Worm (Caenorhabditis elegans) whole organism, midembryonic: ENCODE results near the gene F02C12.3.
A peak's percentile ranks its signal among the peaks of the same experiment; 100 is the strongest.
"Not testable (repeated sequence)": the region's sequence is repeated elsewhere in the genome, so short reads cannot be mapped to it uniquely, and the experiment has no call there.

Experiments
- T22C8.4 ChIP-seq: fragments of 200-800 bp; sonication (Bioruptor generic); IDR thresholded peaks from 2 replicates; pipeline ENCODE4 v1.3.6; 2022; ENCODE audit warnings: missing genetic modification characterization, missing compliant biosample characterization
- cog-1 ChIP-seq: sonication (generic microtip); optimal IDR thresholded peaks from 2 replicates; lab custom pipeline; 2016; ENCODE audit warnings: missing genetic modification characterization, missing compliant biosample characterization
- flt-1 ChIP-seq: fragments of 200-800 bp; sonication (Bioruptor generic); IDR thresholded peaks from 2 replicates; pipeline ENCODE4 v1.3.6; 2022; ENCODE audit warnings: missing genetic modification characterization, missing compliant biosample characterization
- klf-2 ChIP-seq: fragments of 200-800 bp; sonication (Bioruptor generic); conservative IDR thresholded peaks from 2 replicates; pipeline ENCODE4 v1.3.6; 2022; ENCODE audit warnings: missing genetic modification reagents, missing genetic modification characterization, missing compliant biosample characterization
- med-1 ChIP-seq: sonication (generic microtip); optimal IDR thresholded peaks from 2 replicates; lab custom pipeline; 2017; ENCODE audit warnings: missing genetic modification characterization, mild to moderate bottlenecking, missing compliant biosample characterization, antibody characterized with exemption, missing genetic modification reagents; ENCODE audit not compliant: insufficient read depth
- ref-1 ChIP-seq: fragments of 200-800 bp; sonication (Bioruptor generic); conservative IDR thresholded peaks from 2 replicates; pipeline ENCODE4 v1.3.6; 2022; ENCODE audit warnings: missing genetic modification reagents, missing genetic modification characterization, missing compliant biosample characterization
- tab-1 ChIP-seq: fragments of 200-800 bp; sonication (Bioruptor generic); IDR thresholded peaks from 2 replicates; pipeline ENCODE4 v1.3.6; 2022; ENCODE audit warnings: missing genetic modification characterization, missing compliant biosample characterization
- ztf-23 ChIP-seq: fragments of 200-800 bp; sonication (Bioruptor generic); IDR thresholded peaks from 2 replicates; pipeline ENCODE4 v1.3.6; 2022; ENCODE audit warnings: missing genetic modification reagents, missing genetic modification characterization, missing compliant biosample characterization
- ztf-29 ChIP-seq: fragments of 200-800 bp; sonication (Bioruptor generic); IDR thresholded peaks from 2 replicates; pipeline ENCODE4 v1.3.6; 2022; ENCODE audit warnings: missing genetic modification reagents, missing genetic modification characterization, missing compliant biosample characterization

F02C12.3 gene

DNA sequence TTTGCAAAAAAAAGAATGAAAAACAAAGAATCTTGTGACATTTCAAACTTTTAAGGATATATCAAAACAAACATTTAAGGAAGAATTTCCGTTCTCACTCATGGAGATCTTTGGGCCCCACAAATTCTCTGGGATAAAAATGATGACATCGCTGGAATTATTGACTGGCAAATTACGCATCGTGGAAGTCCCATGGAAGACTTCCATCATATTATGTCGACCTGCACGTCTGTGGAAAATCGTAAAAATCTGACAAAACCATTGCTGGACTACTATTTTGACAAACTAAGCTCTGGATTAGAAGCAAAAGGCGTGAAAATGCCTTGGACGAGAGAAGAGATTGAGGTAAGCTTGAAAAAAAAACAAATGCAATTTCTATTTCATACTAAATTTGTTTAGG, 20.7 kb downstream of the F02C12.3 start:
- TF ChIP-seq tab-1 (GFP tag; lab: Robert Waterston, UW) (no peak), ztf-29 (GFP tag; lab: Robert Waterston, UW) (no peak), flt-1 (GFP tag; lab: Robert Waterston, UW) (no peak), med-1 (GFP tag; lab: Kevin White, UChicago) (no peak), ztf-23 (GFP tag; lab: Robert Waterston, UW) (no peak), cog-1 (tag; lab: Kevin White, UChicago) (no peak), klf-2 (no peak), T22C8.4 (GFP tag; lab: Robert Waterston, UW) (no peak), ref-1 (GFP tag; lab: Robert Waterston, UW) (no peak)

DNA sequence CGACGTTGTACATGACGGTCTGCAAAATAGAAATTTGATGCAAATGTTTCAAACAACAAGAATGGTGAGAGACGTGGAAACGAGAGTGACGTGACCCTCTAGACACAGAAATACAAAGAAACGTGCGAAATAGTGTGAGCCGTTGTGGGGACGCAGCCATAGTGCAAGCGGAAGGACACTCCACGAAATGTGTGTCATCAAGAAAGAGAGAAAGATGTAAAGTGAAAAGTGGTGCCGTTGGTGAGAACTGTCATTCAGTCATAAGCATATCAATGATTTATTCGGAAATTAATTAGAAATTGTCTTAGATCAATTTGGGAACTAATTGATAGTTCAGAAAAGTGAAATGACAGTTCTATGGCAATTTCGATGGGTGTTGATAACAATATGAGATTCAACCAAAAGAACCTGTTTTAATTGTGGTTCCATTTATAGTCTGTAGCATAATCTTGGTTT, 23.1 kb downstream of the F02C12.3 start, which contains the start of gene C29F7.3:
Gene C29F7.3 (minus strand): TSS at position 51 of the 456 bp plus-strand sequence.
- TF ChIP-seq cog-1 (tag; lab: Kevin White, UChicago) (peak; percentile 58), T22C8.4 (GFP tag; lab: Robert Waterston, UW) (no peak)

DNA sequence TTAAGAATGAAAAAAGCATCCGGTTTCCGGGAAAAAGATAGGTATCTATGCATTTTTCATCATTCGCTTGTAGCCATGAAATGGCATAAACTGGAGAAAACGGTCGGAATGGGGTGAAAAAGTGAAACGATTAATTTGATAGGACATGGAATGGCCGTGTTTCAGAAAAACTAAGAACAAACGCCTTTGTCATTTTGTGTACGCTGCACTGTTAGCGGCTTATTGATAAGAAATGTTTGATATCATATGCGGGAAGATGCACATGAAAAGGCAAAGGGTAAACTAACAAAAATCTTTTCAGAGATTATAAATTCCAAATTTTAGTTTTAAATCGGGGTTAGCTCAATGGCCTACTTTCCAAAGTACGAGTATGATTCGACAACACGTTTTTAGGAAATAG, 24.3 kb downstream of the F02C12.3 start:
- TF ChIP-seq klf-2 (no peak), ztf-29 (GFP tag; lab: Robert Waterston, UW) (no peak), cog-1 (tag; lab: Kevin White, UChicago) (no peak), ztf-23 (GFP tag; lab: Robert Waterston, UW) (no peak), med-1 (GFP tag; lab: Kevin White, UChicago) (no peak), flt-1 (GFP tag; lab: Robert Waterston, UW) (no peak), T22C8.4 (GFP tag; lab: Robert Waterston, UW) (no peak), ref-1 (GFP tag; lab: Robert Waterston, UW) (no peak), tab-1 (GFP tag; lab: Robert Waterston, UW) (no peak)

DNA sequence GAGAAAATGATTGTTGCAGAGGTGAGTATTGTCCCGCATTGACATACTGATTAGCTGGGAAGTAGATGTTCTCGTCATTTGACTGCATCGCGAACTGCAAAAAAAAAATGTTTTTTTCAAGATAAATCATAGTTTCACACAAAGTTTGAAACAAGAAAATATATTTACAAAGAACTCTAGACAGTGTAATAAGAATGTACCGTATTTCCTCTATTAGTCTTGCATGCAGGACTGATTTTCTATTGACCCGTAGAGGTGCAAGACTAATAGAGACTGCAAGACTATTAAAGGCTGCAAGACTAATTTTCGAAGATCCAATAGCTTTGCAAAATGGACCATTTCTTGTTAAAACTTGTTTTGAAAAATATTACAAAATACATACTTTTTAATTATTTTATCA, 26.6 kb downstream of the F02C12.3 start, which contains the start of gene fkh-3:
Gene fkh-3 (minus strand): TSS at position 101 of the 400 bp plus-strand sequence.
- TF ChIP-seq klf-2 (no peak), ref-1 (GFP tag; lab: Robert Waterston, UW) (no peak), cog-1 (tag; lab: Kevin White, UChicago) (no peak), med-1 (GFP tag; lab: Kevin White, UChicago) (no peak), ztf-29 (GFP tag; lab: Robert Waterston, UW) (no peak), flt-1 (GFP tag; lab: Robert Waterston, UW) (no peak), tab-1 (GFP tag; lab: Robert Waterston, UW) (no peak), ztf-23 (GFP tag; lab: Robert Waterston, UW) (no peak), T22C8.4 (GFP tag; lab: Robert Waterston, UW) (no peak)

DNA sequence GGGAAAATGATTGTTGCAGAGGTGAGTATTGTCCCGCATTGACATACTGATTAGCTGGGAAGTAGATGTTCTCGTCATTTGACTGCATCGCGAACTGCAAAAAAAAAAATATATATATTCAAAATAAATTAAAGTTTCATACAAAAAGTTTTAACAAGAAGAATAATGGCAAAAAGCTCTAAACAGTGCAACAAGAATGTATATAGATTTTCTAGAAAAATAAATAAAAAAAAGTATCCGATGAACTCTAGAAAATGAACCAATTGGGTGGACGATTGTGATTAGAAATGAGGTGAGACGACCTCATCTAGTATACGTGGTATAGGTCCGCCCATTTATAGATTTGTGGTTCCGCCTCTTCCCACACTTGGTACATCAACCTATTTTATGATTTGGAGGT, 32.0 kb downstream of the F02C12.3 start, which contains the start of gene fkh-4:
Gene fkh-4 (minus strand): TSS at position 101 of the 400 bp plus-strand sequence.
- not testable (repeated sequence) for TF ChIP-seq ref-1 (GFP tag; lab: Robert Waterston, UW); klf-2; med-1 (GFP tag; lab: Kevin White, UChicago)

DNA sequence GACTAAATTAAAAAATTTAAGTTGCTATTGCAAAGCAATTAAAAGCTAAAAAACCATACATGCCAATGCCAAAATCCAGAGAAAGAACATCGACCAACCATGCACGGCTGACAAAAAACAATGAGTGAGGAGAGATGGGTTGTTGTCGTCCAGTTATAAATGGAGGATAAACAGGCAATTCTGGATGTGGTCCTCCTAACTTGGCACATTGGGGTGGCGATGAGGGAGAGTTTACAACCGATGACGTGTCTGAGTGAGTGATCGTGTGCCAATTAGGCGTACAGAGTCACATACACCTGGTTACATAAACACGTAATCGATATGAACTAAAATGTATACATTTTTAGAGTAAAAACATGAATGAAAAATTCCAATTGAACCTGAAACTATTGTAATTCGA, 34.6 kb downstream of the F02C12.3 start, which contains the start of gene C29F7.10:
Gene C29F7.10 (minus strand): TSS at position 101 of the 400 bp plus-strand sequence.
- not testable (repeated sequence) for TF ChIP-seq tab-1 (GFP tag; lab: Robert Waterston, UW); klf-2; ref-1 (GFP tag; lab: Robert Waterston, UW)

DNA sequence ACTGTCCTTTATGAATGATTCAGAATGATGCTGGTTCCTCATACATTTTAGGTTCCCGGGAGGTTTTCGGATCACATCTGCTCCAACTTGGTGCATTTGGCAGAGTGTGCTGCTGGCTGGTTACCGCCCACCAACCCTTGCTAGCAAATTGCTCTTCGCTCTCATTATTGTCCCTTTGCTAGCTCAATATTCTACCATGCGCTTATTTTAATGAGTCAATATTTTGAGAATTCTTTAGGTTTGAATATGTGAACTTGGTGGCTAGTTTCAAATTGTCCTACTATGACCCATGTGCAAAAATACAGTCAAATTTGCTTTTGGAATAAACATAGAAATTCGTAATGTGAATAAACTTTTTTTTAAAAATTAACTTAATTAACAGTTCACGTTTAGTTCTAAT, 38.3 kb downstream of the F02C12.3 start:
- TF ChIP-seq ztf-29 (GFP tag; lab: Robert Waterston, UW): no peak
- no peak for TF ChIP-seq klf-2
- no peak for TF ChIP-seq T22C8.4 (GFP tag; lab: Robert Waterston, UW)
- TF ChIP-seq flt-1 (GFP tag; lab: Robert Waterston, UW): no peak
- TF ChIP-seq tab-1 (GFP tag; lab: Robert Waterston, UW): no peak
- TF ChIP-seq ztf-23 (GFP tag; lab: Robert Waterston, UW): no peak
- no peak for TF ChIP-seq cog-1 (tag; lab: Kevin White, UChicago)
- TF ChIP-seq ref-1 (GFP tag; lab: Robert Waterston, UW): no peak
- no peak for TF ChIP-seq med-1 (GFP tag; lab: Kevin White, UChicago)

DNA sequence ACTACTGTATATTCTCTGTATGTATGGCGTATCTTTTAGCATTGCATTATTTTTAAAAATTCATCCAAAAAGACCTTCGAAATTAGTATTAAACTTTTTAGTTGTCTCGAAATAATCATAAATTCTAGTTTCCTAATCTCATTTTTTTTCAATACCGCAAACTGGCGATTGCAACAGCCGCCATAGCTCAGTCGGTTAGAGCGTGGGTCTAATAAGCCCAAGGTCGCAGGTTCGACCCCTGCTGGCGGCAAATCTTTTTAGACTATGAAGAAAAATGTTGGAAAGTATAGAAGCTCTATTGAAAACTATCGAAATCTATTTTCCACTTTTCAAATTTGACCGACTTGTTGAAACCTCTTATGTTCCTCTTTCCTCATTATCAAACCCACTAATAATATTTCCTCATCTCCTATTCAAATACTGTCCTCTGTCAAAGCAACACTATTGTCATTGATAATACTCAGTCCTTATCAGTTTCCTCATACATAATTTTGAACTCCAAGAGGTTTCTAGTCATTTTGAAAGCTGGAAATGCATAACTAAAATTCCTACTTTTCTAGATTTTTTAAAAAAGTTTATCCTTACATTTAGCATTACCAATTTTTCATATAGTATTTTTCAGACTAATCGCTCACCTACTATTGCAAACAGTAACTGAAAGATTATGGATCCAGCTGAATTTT, 39.2 kb downstream of the F02C12.3 start, which contains the start of gene jmjd-3.3:
Gene jmjd-3.3 (plus strand): TSS at position 633 of the 683 bp plus-strand sequence.
- TF ChIP-seq T22C8.4 (GFP tag; lab: Robert Waterston, UW) (no peak), ztf-23 (GFP tag; lab: Robert Waterston, UW) (no peak), ztf-29 (GFP tag; lab: Robert Waterston, UW) (no peak), klf-2 (no peak), ref-1 (GFP tag; lab: Robert Waterston, UW) (no peak), med-1 (GFP tag; lab: Kevin White, UChicago) (no peak), flt-1 (GFP tag; lab: Robert Waterston, UW) (no peak), tab-1 (GFP tag; lab: Robert Waterston, UW) (no peak), cog-1 (tag; lab: Kevin White, UChicago) (no peak)

DNA sequence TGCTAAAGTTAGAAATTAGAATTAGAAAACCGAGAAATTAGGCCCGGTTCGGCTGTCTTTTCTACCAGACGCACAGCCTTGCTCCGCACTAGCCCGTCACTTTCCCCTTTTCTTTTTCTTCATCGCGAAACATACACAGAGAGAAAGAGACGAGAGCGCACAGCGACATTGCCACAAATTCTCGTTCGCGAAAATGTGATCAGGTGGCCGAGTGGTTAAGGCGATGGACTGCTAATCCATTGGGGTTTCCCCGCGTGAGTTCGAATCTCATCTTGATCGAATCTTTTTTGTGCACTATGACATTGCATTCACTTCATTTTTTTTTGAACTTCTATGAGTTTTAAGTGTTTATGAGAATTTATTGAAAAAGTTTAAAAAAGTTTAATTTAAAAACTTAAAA, 45.7 kb downstream of the F02C12.3 start:
- TF ChIP-seq tab-1 (GFP tag; lab: Robert Waterston, UW) (no peak), ref-1 (GFP tag; lab: Robert Waterston, UW) (no peak), flt-1 (GFP tag; lab: Robert Waterston, UW) (peak; percentile 65), cog-1 (tag; lab: Kevin White, UChicago) (peak; percentile 46), klf-2 (0 out of 2 replicates have a peak, but pooled peaks have one; percentile 19), med-1 (GFP tag; lab: Kevin White, UChicago) (no peak), ztf-29 (GFP tag; lab: Robert Waterston, UW) (no peak), ztf-23 (GFP tag; lab: Robert Waterston, UW) (peak; percentile 70; the same call in 1 of the 2 replicates), T22C8.4 (GFP tag; lab: Robert Waterston, UW) (no peak)
